Worm (Caenorhabditis elegans) whole organism, L2 larva: ENCODE data around the gene clec-29.

Experiments
- blmp-1 ChIP-seq: sonication (generic microtip); optimal IDR thresholded peaks from 2 replicates; lab custom pipeline; 2017; ENCODE audit warnings: missing genetic modification characterization, mild to moderate bottlenecking, missing compliant biosample characterization, antibody characterized with exemption, moderate library complexity; ENCODE audit not compliant: insufficient read depth
- gmeb-1 ChIP-seq: fragments of 150-350 bp; optimal IDR thresholded peaks from 2 replicates; lab custom pipeline; 2014; ENCODE audit warnings: missing biosample characterization, missing genetic modification characterization
- lin-11 ChIP-seq: fragments of 150-350 bp; sonication (generic microtip); optimal IDR thresholded peaks from 2 replicates; lab custom pipeline; 2014; ENCODE audit warnings: missing biosample characterization, missing genetic modification characterization, inconsistent platforms, mixed read lengths
- mdl-1 ChIP-seq, 2 experiments: fragments of 150-350 bp in 1 of 2; sonication (generic microtip) in 1 of 2; optimal IDR thresholded peaks; 2 replicates each; lab custom pipeline; 2017; ENCODE audit warnings: missing biosample characterization in 2 of 2, missing genetic modification characterization in 2 of 2
- nhr-11 ChIP-seq: fragments of 150-350 bp; optimal IDR thresholded peaks from 2 replicates; lab custom pipeline; 2014; ENCODE audit warnings: missing biosample characterization, missing genetic modification characterization
- nhr-23 ChIP-seq: fragments of 150-350 bp; optimal IDR thresholded peaks from 2 replicates; lab custom pipeline; 2014; ENCODE audit warnings: missing biosample characterization, missing genetic modification reagents, missing genetic modification characterization
- nhr-237 ChIP-seq: fragments of 150-350 bp; optimal IDR thresholded peaks from 2 replicates; lab custom pipeline; 2014; ENCODE audit warnings: missing biosample characterization, missing genetic modification characterization
- sma-3 ChIP-seq: sonication (generic microtip); optimal IDR thresholded peaks from 2 replicates; lab custom pipeline; 2016; ENCODE audit warnings: missing genetic modification reagents, missing genetic modification characterization, missing compliant biosample characterization
- snpc-4 ChIP-seq: fragments of 150-350 bp; optimal IDR thresholded peaks from 2 replicates; lab custom pipeline; 2014; ENCODE audit warnings: missing biosample characterization, missing genetic modification characterization
- unc-55 ChIP-seq: fragments of 150-350 bp; sonication (generic microtip); optimal IDR thresholded peaks from 3 replicates; lab custom pipeline; 2014; ENCODE audit warnings: missing biosample characterization, missing genetic modification reagents, missing genetic modification characterization
- unc-62 ChIP-seq: fragments of 150-350 bp; optimal IDR thresholded peaks from 2 replicates; lab custom pipeline; 2014; ENCODE audit warnings: missing biosample characterization, missing genetic modification reagents, missing genetic modification characterization
- zag-1 ChIP-seq: fragments of 150-350 bp; optimal IDR thresholded peaks from 2 replicates; lab custom pipeline; 2014; ENCODE audit warnings: missing biosample characterization, missing genetic modification characterization
- ztf-11 ChIP-seq: sonication (generic microtip); optimal IDR thresholded peaks from 2 replicates; lab custom pipeline; 2017; ENCODE audit warnings: missing biosample characterization, missing genetic modification characterization
- ztf-4 ChIP-seq: fragments of 150-350 bp; optimal IDR thresholded peaks from 2 replicates; lab custom pipeline; 2014; ENCODE audit warnings: missing biosample characterization, missing genetic modification characterization

- TF ChIP-seq nhr-11 (no peak), mdl-1 (tag; optimal IDR thresholded peaks at IDR 0.05; lab: Kevin White, UChicago) (no peak), unc-62 (GFP tag; lab: Kevin White, UChicago) (no peak), snpc-4 (no peak), ztf-4 (tag; lab: Kevin White, UChicago) (no peak), lin-11 (tag; lab: Kevin White, UChicago) (no peak), blmp-1 (tag; lab: Kevin White, UChicago) (no peak), unc-55 (no peak), sma-3 (no peak), zag-1 (tag; lab: Kevin White, UChicago) (no peak), ztf-11 (tag; lab: Kevin White, UChicago) (no peak), gmeb-1 (tag; lab: Kevin White, UChicago) (no peak), nhr-23 (tag; lab: Kevin White, UChicago) (no peak), nhr-237 (tag; lab: Kevin White, UChicago) (no peak)
Measured at ce11 chrV:16706549-16706948, 32.5 kb downstream of the clec-29 start, which contains the start of gene clec-9.
